Worm (Caenorhabditis elegans): Measurements from ENCODE around the gene nhr-269.

- no peak for TF ChIP-seq W03F9.2 (tag; optimal IDR thresholded peaks at IDR 0.05)
- no peak for TF ChIP-seq him-1 (tag; optimal IDR thresholded peaks at IDR 0.05)
These were observed 25.3 kb upstream of the nhr-269 start, which contains the start of gene T06E6.1 for ce11 chrV:15394906-15395305.
